Fruit fly (Drosophila melanogaster) whole organism, pupa: ENCODE results near the gene CG13060.
A peak's percentile ranks its signal among the peaks of the same experiment; 100 is the strongest.

ENCODE experiments used
- CG10348 ChIP-seq: fragments of 200-800 bp; sonication (Bioruptor generic); IDR thresholded peaks from 2 replicates; pipeline ENCODE4 v1.3.6; 2022; ENCODE audit warnings: missing biosample characterization, missing genetic modification characterization
- CG12605 ChIP-seq: fragments of 200-800 bp; sonication (Bioruptor generic); IDR thresholded peaks from 2 replicates; pipeline ENCODE4 v1.3.6; 2022; ENCODE audit warnings: missing biosample characterization, missing genetic modification characterization
- CG13204 ChIP-seq: fragments of 200-800 bp; sonication (Bioruptor generic); optimal IDR thresholded peaks from 2 replicates; lab custom pipeline; 2018; ENCODE audit warnings: missing biosample characterization, mild to moderate bottlenecking, missing genetic modification characterization, moderate library complexity
- CG14655 ChIP-seq: fragments of 200-800 bp; sonication (Bioruptor generic); optimal IDR thresholded peaks from 3 replicates; lab custom pipeline; 2017; ENCODE audit warnings: mild to moderate bottlenecking, missing biosample characterization, missing genetic modification reagents, missing genetic modification characterization
- CG15710 ChIP-seq: fragments of 200-800 bp; sonication (Bioruptor generic); optimal IDR thresholded peaks from 2 replicates; lab custom pipeline; 2018; ENCODE audit warnings: missing biosample characterization, mild to moderate bottlenecking, missing genetic modification characterization, moderate library complexity
- CG17806 ChIP-seq: fragments of 200-800 bp; sonication (Bioruptor generic); optimal IDR thresholded peaks from 2 replicates; lab custom pipeline; 2018; ENCODE audit warnings: missing biosample characterization, mild to moderate bottlenecking, missing genetic modification characterization, moderate library complexity
- CG32121 ChIP-seq: fragments of 200-800 bp; sonication (Bioruptor generic); IDR thresholded peaks from 2 replicates; pipeline ENCODE4 v1.3.6; 2022; ENCODE audit warnings: missing biosample characterization, missing genetic modification characterization
- CG34367 ChIP-seq: fragments of 200-800 bp; sonication (Bioruptor generic); optimal IDR thresholded peaks from 2 replicates; lab custom pipeline; 2018; ENCODE audit warnings: missing biosample characterization, mild to moderate bottlenecking, missing genetic modification characterization
- CG4496 ChIP-seq: fragments of 200-800 bp; sonication (Bioruptor generic); IDR thresholded peaks from 3 replicates; pipeline ENCODE4 v1.3.6; 2022; ENCODE audit warnings: missing biosample characterization, missing genetic modification characterization
- CG8159 ChIP-seq: fragments of 200-800 bp; sonication (Bioruptor generic); optimal IDR thresholded peaks from 3 replicates; lab custom pipeline; 2018; ENCODE audit warnings: missing biosample characterization, mild to moderate bottlenecking, missing genetic modification characterization, moderate library complexity
- CG8301 ChIP-seq: fragments of 200-800 bp; sonication (Bioruptor generic); optimal IDR thresholded peaks from 2 replicates; lab custom pipeline; 2018; ENCODE audit warnings: missing biosample characterization, mild to moderate bottlenecking, missing genetic modification characterization
- CG9948 ChIP-seq: fragments of 200-800 bp; sonication (Bioruptor generic); optimal IDR thresholded peaks from 2 replicates; lab custom pipeline; 2018; ENCODE audit warnings: missing biosample characterization, mild to moderate bottlenecking, missing genetic modification characterization, moderate library complexity
- D1 ChIP-seq: fragments of 200-800 bp; sonication (Bioruptor generic); optimal IDR thresholded peaks from 2 replicates; lab custom pipeline; 2018; ENCODE audit warnings: missing biosample characterization, mild to moderate bottlenecking, missing genetic modification characterization, moderate library complexity
- EcR ChIP-seq: fragments of 200-800 bp; sonication (Bioruptor generic); optimal IDR thresholded peaks from 3 replicates; lab custom pipeline; 2019; ENCODE audit warnings: missing biosample characterization, missing genetic modification characterization, mild to moderate bottlenecking, moderate library complexity, missing genetic modification reagents
- Ets98B ChIP-seq: fragments of 200-800 bp; sonication (Bioruptor generic); IDR thresholded peaks from 2 replicates; pipeline ENCODE4 v1.3.6; 2022; ENCODE audit warnings: missing biosample characterization, missing genetic modification characterization
- Pif1A ChIP-seq: fragments of 200-800 bp; sonication (Bioruptor generic); optimal IDR thresholded peaks from 3 replicates; lab custom pipeline; 2016; ENCODE audit warnings: missing biosample characterization, missing genetic modification characterization
- Pif1B ChIP-seq: fragments of 200-800 bp; sonication (Bioruptor generic); optimal IDR thresholded peaks from 3 replicates; lab custom pipeline; 2016; ENCODE audit warnings: missing biosample characterization, missing genetic modification characterization
- Snoo ChIP-seq: fragments of 200-800 bp; sonication (Bioruptor generic); optimal IDR thresholded peaks from 3 replicates; lab custom pipeline; 2017; ENCODE audit warnings: missing biosample characterization, mild to moderate bottlenecking, missing genetic modification characterization, inconsistent platforms
- fd96Ca ChIP-seq: fragments of 200-800 bp; sonication (Bioruptor generic); IDR thresholded peaks from 3 replicates; pipeline ENCODE4 v1.3.6; 2022; ENCODE audit warnings: missing biosample characterization, missing genetic modification characterization
- gl ChIP-seq: fragments of 200-800 bp; sonication (Bioruptor generic); optimal IDR thresholded peaks from 2 replicates; lab custom pipeline; 2018; ENCODE audit warnings: missing biosample characterization, mild to moderate bottlenecking, missing genetic modification characterization
- rn ChIP-seq: fragments of 200-800 bp; sonication (Bioruptor generic); IDR thresholded peaks from 2 replicates; pipeline ENCODE4 v1.3.6; 2022; ENCODE audit warnings: missing biosample characterization, missing genetic modification characterization

The CG13060 gene

DNA sequence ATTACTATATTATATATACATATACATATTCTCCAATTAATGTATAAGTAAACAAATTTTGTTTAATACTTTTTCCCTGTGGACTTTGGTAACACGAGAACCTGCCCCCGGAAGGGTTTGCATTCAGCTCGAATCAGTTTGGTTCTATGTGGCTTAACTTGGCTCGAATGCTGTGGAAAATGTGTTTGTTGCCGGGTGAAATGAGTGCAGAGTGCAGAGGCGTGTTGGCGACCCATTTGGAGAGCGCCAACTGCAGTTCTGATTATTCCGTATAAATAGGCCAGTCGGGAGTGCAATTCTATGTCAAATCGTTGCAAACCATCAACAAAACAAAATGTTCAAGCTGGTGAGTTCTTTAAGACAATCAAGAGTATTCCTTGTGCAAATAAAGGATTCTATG, 1.9 kb upstream of the CG13060 start, which contains the start of gene Nplp3:
Gene Nplp3, plus strand, starts transcription at position 301 of the 400 bp plus-strand sequence.
- TF ChIP-seq Pif1A (GFP tag; lab: Kevin White, UChicago), result no peak
- TF ChIP-seq CG10348 (GFP tag; lab: Robert Waterston, UW), result no peak
- TF ChIP-seq CG9948 (tag; lab: Kevin White, UChicago), result no peak
- TF ChIP-seq CG12605 (GFP tag; lab: Robert Waterston, UW), result no peak
- no peak for TF ChIP-seq gl (tag; lab: Kevin White, UChicago)
- TF ChIP-seq CG4496, result no peak
- no peak for TF ChIP-seq CG17806 (tag; lab: Kevin White, UChicago)
- no peak for TF ChIP-seq CG14655 (GFP tag; lab: Kevin White, UChicago)
- no peak for TF ChIP-seq CG8159 (tag; lab: Kevin White, UChicago)
- no peak for TF ChIP-seq rn
- no peak for TF ChIP-seq Ets98B (GFP tag; lab: Robert Waterston, UW)
- TF ChIP-seq fd96Ca (GFP tag; lab: Robert Waterston, UW), result no peak
- TF ChIP-seq Pif1B, result no peak

DNA sequence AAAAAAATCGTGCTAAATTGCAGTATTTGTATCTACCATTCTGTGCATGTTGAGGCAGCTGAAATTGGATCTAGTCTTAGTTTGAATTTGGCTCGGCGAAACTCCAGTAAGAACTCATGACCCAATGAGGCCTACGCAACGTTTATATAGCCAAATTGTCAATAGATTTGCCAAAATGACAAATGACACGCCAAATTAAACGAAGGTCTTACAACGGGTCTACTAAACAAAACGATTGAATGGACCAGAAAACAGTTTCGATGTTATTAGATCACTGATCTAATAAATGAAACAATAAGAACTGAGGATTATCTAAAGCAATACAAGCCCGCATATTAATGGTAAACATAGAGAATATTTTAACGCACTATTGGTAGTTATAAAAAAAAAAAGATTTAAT, 1.5 kb downstream of the CG13060 start, which contains the start of gene CG42718:
Gene CG42718, minus strand, starts transcription at position 101 of the 400 bp plus-strand sequence.
- TF ChIP-seq CG14655 (GFP tag; lab: Kevin White, UChicago), result no peak
- TF ChIP-seq D1 (tag; lab: Kevin White, UChicago), result no peak
- no peak for TF ChIP-seq CG15710 (tag; lab: Kevin White, UChicago)
- no peak for TF ChIP-seq CG13204 (GFP tag; lab: Kevin White, UChicago)
- TF ChIP-seq CG34367 (tag; lab: Kevin White, UChicago), result no peak
- TF ChIP-seq Pif1A (GFP tag; lab: Kevin White, UChicago), result no peak
- TF ChIP-seq CG9948 (tag; lab: Kevin White, UChicago), result no peak
- TF ChIP-seq CG12605 (GFP tag; lab: Robert Waterston, UW), result no peak
- no peak for TF ChIP-seq rn
- no peak for TF ChIP-seq gl (tag; lab: Kevin White, UChicago)
- no peak for TF ChIP-seq Ets98B (GFP tag; lab: Robert Waterston, UW)
- no peak for TF ChIP-seq Pif1B
- no peak for TF ChIP-seq CG8159 (tag; lab: Kevin White, UChicago)
- no peak for TF ChIP-seq CG32121 (GFP tag; lab: Robert Waterston, UW)
- TF ChIP-seq CG10348 (GFP tag; lab: Robert Waterston, UW), result no peak
- TF ChIP-seq CG17806 (tag; lab: Kevin White, UChicago), result no peak
- TF ChIP-seq CG8301 (tag; lab: Kevin White, UChicago), result no peak
- no peak for TF ChIP-seq EcR (GFP tag; lab: Kevin White, UChicago)
- no peak for TF ChIP-seq Snoo (tag; lab: Kevin White, UChicago)

DNA sequence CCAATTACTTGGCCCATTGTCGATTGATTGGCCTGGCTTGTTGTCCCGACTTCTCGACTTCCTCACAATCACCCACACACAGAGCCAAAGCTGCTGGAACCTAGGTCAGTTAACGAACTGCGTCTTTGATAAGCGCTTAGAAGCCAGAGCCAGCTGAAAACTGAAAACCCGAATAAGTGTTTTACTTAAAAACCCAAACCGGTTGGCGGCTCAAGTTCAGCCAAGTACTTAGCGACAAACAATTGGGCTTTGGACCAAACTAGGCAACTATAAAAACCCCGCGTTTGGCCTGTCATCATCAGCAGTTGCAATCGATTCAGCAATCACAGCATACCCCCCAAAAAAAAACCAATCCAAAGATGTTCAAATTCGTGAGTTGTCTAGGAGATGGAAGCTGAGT, 3.7 kb downstream of the CG13060 start, which contains the start of gene CG13059:
Gene CG13059, plus strand, starts transcription at position 301 of the 400 bp plus-strand sequence.
- TF ChIP-seq D1 (tag; lab: Kevin White, UChicago) (no peak), CG32121 (GFP tag; lab: Robert Waterston, UW) (no peak), CG4496 (no peak), CG15710 (tag; lab: Kevin White, UChicago) (no peak), CG9948 (tag; lab: Kevin White, UChicago) (no peak), rn (no peak), CG34367 (tag; lab: Kevin White, UChicago) (no peak), Snoo (tag; lab: Kevin White, UChicago) (no peak), CG14655 (GFP tag; lab: Kevin White, UChicago) (no peak), CG17806 (tag; lab: Kevin White, UChicago) (no peak), fd96Ca (GFP tag; lab: Robert Waterston, UW) (no peak), CG10348 (GFP tag; lab: Robert Waterston, UW) (no peak), CG12605 (GFP tag; lab: Robert Waterston, UW) (no peak), gl (tag; lab: Kevin White, UChicago) (no peak), CG8159 (tag; lab: Kevin White, UChicago) (no peak), EcR (GFP tag; lab: Kevin White, UChicago) (no peak)

DNA sequence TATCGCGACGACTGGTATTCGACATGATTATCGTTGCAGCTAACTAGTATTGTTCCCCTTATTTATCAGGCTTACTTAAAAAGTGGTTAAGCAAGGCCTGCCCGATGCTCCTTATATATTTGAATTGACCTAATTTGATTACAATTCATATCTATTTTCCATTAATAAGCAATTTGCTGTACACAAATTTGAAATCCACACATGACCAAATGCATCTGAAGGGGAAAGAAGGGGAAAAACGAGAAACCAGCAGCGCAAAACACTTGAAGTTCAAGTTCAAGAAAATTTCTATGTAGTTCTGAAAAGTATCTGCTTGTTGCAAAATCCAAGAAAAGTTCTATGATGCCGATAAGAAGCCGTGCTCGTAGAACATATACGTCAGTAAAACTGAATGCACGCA, 7.0 kb downstream of the CG13060 start, which contains the start of the genes CG13040 and CG13039:
Gene CG13040, minus strand, starts transcription at position 101 of the 400 bp plus-strand sequence.
Gene CG13039, minus strand, starts transcription at position 106 of the 400 bp plus-strand sequence.
- TF ChIP-seq CG32121 (GFP tag; lab: Robert Waterston, UW) (no peak), CG17806 (tag; lab: Kevin White, UChicago) (no peak), CG34367 (tag; lab: Kevin White, UChicago) (no peak), fd96Ca (GFP tag; lab: Robert Waterston, UW) (no peak), CG4496 (no peak), CG9948 (tag; lab: Kevin White, UChicago) (no peak), Pif1B (no peak), CG14655 (GFP tag; lab: Kevin White, UChicago) (no peak), D1 (tag; lab: Kevin White, UChicago) (no peak), CG15710 (tag; lab: Kevin White, UChicago) (no peak)

DNA sequence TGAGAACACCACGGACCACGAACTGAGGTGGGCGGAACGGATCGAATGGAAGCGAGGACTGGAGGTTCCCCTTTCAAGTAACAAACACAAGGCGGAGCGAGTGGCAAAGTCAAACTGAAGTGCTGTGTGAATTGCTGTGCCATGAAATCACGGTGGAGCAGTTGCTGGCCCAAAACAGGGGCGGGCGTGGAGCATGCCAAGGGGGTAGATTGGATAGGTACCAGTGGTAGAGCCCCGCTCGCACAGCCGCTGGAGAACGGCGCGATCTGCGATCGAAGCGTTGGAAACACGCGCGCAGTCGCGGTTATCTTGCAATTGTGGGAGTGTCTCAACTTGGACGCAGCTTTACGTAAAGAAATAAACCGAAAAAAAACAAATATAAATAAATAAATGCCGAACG, 8.1 kb downstream of the CG13060 start, which contains the start of gene CG13038:
Gene CG13038, minus strand, starts transcription at position 118 of the 400 bp plus-strand sequence.
- no peak; the same call in 1 of the 2 replicates for TF ChIP-seq CG32121 (GFP tag; lab: Robert Waterston, UW)
- no peak for TF ChIP-seq gl (tag; lab: Kevin White, UChicago)
- TF ChIP-seq CG8159 (tag; lab: Kevin White, UChicago), result no peak
- TF ChIP-seq rn, result no peak
- TF ChIP-seq Snoo (tag; lab: Kevin White, UChicago), result no peak
- TF ChIP-seq CG14655 (GFP tag; lab: Kevin White, UChicago), result no peak
- TF ChIP-seq EcR (GFP tag; lab: Kevin White, UChicago), result no peak
- TF ChIP-seq CG15710 (tag; lab: Kevin White, UChicago), result no peak
- TF ChIP-seq CG34367 (tag; lab: Kevin White, UChicago), result no peak
- TF ChIP-seq D1 (tag; lab: Kevin White, UChicago), result no peak
- TF ChIP-seq Pif1B, result no peak
- no peak for TF ChIP-seq CG9948 (tag; lab: Kevin White, UChicago)
- TF ChIP-seq CG8301 (tag; lab: Kevin White, UChicago), result no peak
- no peak for TF ChIP-seq Pif1A (GFP tag; lab: Kevin White, UChicago)
- no peak for TF ChIP-seq CG17806 (tag; lab: Kevin White, UChicago)
- no peak for TF ChIP-seq CG13204 (GFP tag; lab: Kevin White, UChicago)
- TF ChIP-seq Ets98B (GFP tag; lab: Robert Waterston, UW), result peak; percentile 66
- no peak for TF ChIP-seq CG10348 (GFP tag; lab: Robert Waterston, UW)
- peak; percentile 63 for TF ChIP-seq CG4496
- TF ChIP-seq fd96Ca (GFP tag; lab: Robert Waterston, UW), result peak; percentile 59; the same call in 1 of the 3 replicates
- TF ChIP-seq CG12605 (GFP tag; lab: Robert Waterston, UW), result no peak
